Fruit fly (Drosophila melanogaster): ENCODE results near the gene Prestin.

Prestin gene

DNA sequence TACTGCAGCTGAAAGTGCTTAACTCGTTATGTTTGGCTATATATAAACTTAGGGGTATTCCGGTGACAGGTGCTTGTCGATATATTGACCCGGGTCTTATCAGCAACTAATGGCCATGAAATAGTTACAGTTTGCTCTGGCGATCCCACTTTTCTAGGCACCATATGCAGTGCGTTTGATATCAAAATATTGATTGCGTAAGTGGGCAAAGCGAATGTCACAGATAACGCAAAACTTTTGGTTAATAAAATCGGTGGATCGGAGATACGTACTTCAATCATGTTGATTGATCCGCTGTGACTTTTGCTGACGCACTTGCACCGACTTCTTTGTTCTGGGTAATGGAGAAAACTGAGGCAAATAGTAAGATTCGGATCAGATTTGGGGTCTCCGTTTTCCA, 3.0 kb downstream of the Prestin start (continued):
- TF ChIP-seq CG2199 (GFP tag; IDR thresholded peaks at IDR 0.05) (no peak), tx (GFP tag; optimal IDR thresholded peaks at IDR 0.05) (no peak), CG33557 (GFP tag; optimal IDR thresholded peaks at IDR 0.05) (no peak), mam (GFP tag; optimal IDR thresholded peaks at IDR 0.05) (no peak), CG12391 (tag; optimal IDR thresholded peaks at IDR 0.05) (no peak), CG13775 (GFP tag; optimal IDR thresholded peaks at IDR 0.05) (no peak), ci (GFP tag; IDR thresholded peaks at IDR 0.05) (no peak), stc (GFP tag; IDR thresholded peaks at IDR 0.05) (0 out of 2 replicates have a peak, but pooled peaks have one; percentile 6), row (GFP tag; IDR thresholded peaks at IDR 0.05) (peak; percentile 15; the same call in 1 of the 3 replicates), twi (tag; optimal IDR thresholded peaks at IDR 0.05) (no peak), CG9797 (GFP tag; optimal IDR thresholded peaks at IDR 0.05) (no peak), CG17912 (GFP tag; optimal IDR thresholded peaks at IDR 0.05) (no peak), HLHmδ (GFP tag; optimal IDR thresholded peaks at IDR 0.05) (no peak), Fer3 (tag; optimal IDR thresholded peaks at IDR 0.05) (no peak), her (GFP tag; optimal IDR thresholded peaks at IDR 0.05) (no peak), CG3838 (GFP tag; optimal IDR thresholded peaks at IDR 0.05) (no peak), lmd (GFP tag; IDR thresholded peaks at IDR 0.05) (no peak), Vsx1 (GFP tag; optimal IDR thresholded peaks at IDR 0.05) (no peak)

DNA sequence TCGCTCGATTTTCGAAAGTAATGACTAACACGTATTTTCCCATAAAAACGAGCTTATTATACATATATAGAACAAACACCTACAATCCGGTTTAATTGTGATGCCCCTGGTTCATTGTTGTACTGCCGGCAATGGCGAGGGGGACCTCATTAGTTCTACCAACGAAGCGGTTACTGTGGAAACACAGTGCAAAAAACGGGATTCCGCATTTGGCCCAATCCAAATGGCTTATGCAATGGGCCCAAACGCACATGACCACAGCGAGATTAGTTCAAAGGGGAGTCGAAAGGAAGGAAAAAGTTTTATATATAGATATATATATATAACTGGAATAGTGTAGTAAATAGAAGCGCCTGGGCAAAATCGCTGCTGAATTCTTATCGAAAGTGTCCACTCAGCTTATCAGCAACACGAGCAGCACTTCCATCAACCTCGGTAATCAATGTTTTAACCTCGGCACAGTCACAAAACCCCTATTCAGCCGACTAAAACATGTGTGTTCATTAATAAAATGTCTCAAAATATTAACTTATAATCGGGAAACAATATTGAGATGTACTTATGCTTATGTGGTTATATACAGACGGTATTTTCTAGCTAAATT, 3.7 kb downstream of the Prestin start:
- TF ChIP-seq jumu (GFP tag; optimal IDR thresholded peaks at IDR 0.05) (no peak), Mrtf (GFP tag; IDR thresholded peaks at IDR 0.05) (no peak), CG18476 (GFP tag; optimal IDR thresholded peaks at IDR 0.05) (peak; percentile 24), mirr (GFP tag; optimal IDR thresholded peaks at IDR 0.05) (peak; percentile 60), exex (tag; optimal IDR thresholded peaks at IDR 0.05) (peak; percentile 53), CG34376 (GFP tag; optimal IDR thresholded peaks at IDR 0.05) (peak; percentile 13), row (GFP tag; IDR thresholded peaks at IDR 0.05) (0 out of 3 replicates have a peak, but pooled peaks have one; percentile 8), slbo (GFP tag; IDR thresholded peaks at IDR 0.05) (no peak), cwo (GFP tag; optimal IDR thresholded peaks at IDR 0.05) (peak; percentile 68), H15 (GFP tag; IDR thresholded peaks at IDR 0.05) (no peak), ash1 (GFP tag; optimal IDR thresholded peaks at IDR 0.05) (no peak), sug (tag; optimal IDR thresholded peaks at IDR 0.05) (peak; percentile 60), CG18599 (GFP tag; optimal IDR thresholded peaks at IDR 0.05) (peak; percentile 21), CG2129 (GFP tag; IDR thresholded peaks at IDR 0.05; ENCODE audit: partially characterized antibody) (no peak), pho (GFP tag; optimal IDR thresholded peaks at IDR 0.05) (no peak), Drgx (GFP tag; IDR thresholded peaks at IDR 0.05) (0 out of 2 replicates have a peak, but pooled peaks have one; percentile 18), CG3065 (GFP tag; optimal IDR thresholded peaks at IDR 0.05) (no peak), CG12219 (GFP tag; optimal IDR thresholded peaks at IDR 0.05) (no peak)

DNA sequence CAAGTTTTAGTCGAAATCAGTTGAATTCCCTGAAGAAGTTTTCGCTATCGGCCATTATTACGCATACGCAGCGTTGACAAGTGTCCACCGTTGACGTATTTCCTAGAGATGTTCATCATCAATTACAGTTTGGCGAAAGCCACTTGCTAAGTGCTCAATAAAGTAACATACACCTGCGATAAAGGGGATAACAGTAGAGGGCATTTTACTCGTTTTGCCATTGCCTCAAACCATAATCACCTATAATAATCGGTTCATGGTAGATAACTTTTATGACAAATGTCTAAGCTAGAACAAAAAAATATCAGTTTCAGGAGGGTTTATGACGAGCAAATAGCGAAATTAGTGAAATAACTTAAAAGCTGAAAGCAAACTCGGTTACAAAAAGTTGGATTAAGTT, 5.0 kb downstream of the Prestin start:
- TF ChIP-seq oc (tag; optimal IDR thresholded peaks at IDR 0.05) (no peak), yki (optimal IDR thresholded peaks at IDR 0.05) (no peak), sim (GFP tag; IDR thresholded peaks at IDR 0.05) (no peak), CG7372 (GFP tag; IDR thresholded peaks at IDR 0.05) (0 out of 2 replicates have a peak, but pooled peaks have one; percentile 13), CG2678 (tag; optimal IDR thresholded peaks at IDR 0.05) (peak; percentile 6), cg (GFP tag; optimal IDR thresholded peaks at IDR 0.05) (no peak), Antp (GFP tag; optimal IDR thresholded peaks at IDR 0.05) (no peak), CG16813 (GFP tag; IDR thresholded peaks at IDR 0.05; ENCODE audit: partially characterized antibody) (no peak), repo (GFP tag; optimal IDR thresholded peaks at IDR 0.05) (no peak), CG12942 (GFP tag; optimal IDR thresholded peaks at IDR 0.05) (no peak), E2f1 (GFP tag; IDR thresholded peaks at IDR 0.05) (no peak), dmrt99B (tag; optimal IDR thresholded peaks at IDR 0.05) (no peak), scrt (GFP tag; optimal IDR thresholded peaks at IDR 0.05) (no peak), Stat92E (GFP tag; optimal IDR thresholded peaks at IDR 0.05) (no peak), CG9932 (GFP tag; IDR thresholded peaks at IDR 0.05) (no peak), CG12744 (GFP tag; optimal IDR thresholded peaks at IDR 0.05) (no peak)
